Worm (Caenorhabditis elegans): ENCODE data around the gene R04D3.2.

DNA sequence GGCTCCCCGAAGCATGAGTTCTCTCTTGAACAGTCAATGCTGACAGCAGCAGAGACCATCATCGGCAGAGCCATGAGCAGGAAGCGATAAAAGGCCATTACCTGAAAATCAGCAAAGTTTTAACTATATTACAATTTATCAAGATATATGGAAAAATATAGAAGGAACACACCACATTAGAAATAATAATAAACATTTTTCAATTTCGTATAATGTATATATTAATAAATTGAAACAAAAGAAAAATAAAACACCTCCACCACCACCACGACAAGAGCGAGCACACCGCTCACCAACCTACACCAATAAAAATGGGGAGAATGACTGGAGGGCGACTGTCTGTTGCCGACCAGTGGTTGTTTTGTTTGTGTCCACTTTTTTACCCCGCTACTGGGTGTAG lies at the start of gene R04D3.2:
- TF ChIP-seq lin-13 (tag; optimal IDR thresholded peaks at IDR 0.05) (no peak), elt-1 (tag; optimal IDR thresholded peaks at IDR 0.05; ENCODE audit: borderline replicate concordance, insufficient read depth) (no peak), snpc-4 (tag; optimal IDR thresholded peaks at IDR 0.05) (no peak), ceh-39 (tag; optimal IDR thresholded peaks at IDR 0.05) (no peak), lin-32 (GFP tag; optimal IDR thresholded peaks at IDR 0.05) (no peak)

Data from whole organism, mixed stage, embryonic.